Fruit fly (Drosophila melanogaster) whole organism, prepupa: ENCODE measurements around the gene CG14892.

Source experiments
- Blimp-1 ChIP-seq: fragments of 200-800 bp; sonication (Bioruptor generic); optimal IDR thresholded peaks from 3 replicates; lab custom pipeline; 2017; ENCODE audit warnings: missing biosample characterization, missing genetic modification characterization, mild to moderate bottlenecking, moderate library complexity, missing genetic modification reagents
- CG11762 ChIP-seq: fragments of 200-800 bp; sonication (Bioruptor generic); optimal IDR thresholded peaks from 3 replicates; lab custom pipeline; 2016; ENCODE audit warnings: missing biosample characterization, missing genetic modification characterization; ENCODE audit not compliant: insufficient read depth
- CG11902 ChIP-seq: fragments of 200-800 bp; sonication (Bioruptor generic); optimal IDR thresholded peaks from 3 replicates; lab custom pipeline; 2016; ENCODE audit warnings: missing biosample characterization, missing genetic modification characterization
- CG15336 ChIP-seq: fragments of 200-800 bp; sonication (Bioruptor generic); IDR thresholded peaks from 2 replicates; pipeline ENCODE4 v1.3.6; 2022; ENCODE audit warnings: missing biosample characterization, missing genetic modification characterization
- CG1621 ChIP-seq: fragments of 200-800 bp; sonication (Bioruptor generic); optimal IDR thresholded peaks from 3 replicates; lab custom pipeline; 2018; ENCODE audit warnings: missing biosample characterization, mild to moderate bottlenecking, missing genetic modification characterization
- CG32006 ChIP-seq: fragments of 200-800 bp; sonication (Bioruptor generic); optimal IDR thresholded peaks from 3 replicates; lab custom pipeline; 2017; ENCODE audit warnings: missing biosample characterization, mild to moderate bottlenecking, missing genetic modification characterization
- CG34406 ChIP-seq: fragments of 200-800 bp; sonication (Bioruptor generic); optimal IDR thresholded peaks from 3 replicates; lab custom pipeline; 2016; ENCODE audit warnings: missing biosample characterization, missing genetic modification characterization
- CG3919 ChIP-seq: fragments of 200-800 bp; sonication (Bioruptor generic); optimal IDR thresholded peaks from 3 replicates; lab custom pipeline; 2016; ENCODE audit warnings: missing biosample characterization, missing genetic modification characterization
- CG6163 ChIP-seq: fragments of 200-800 bp; sonication (Bioruptor generic); IDR thresholded peaks from 3 replicates; pipeline ENCODE4 v1.3.6; 2022; ENCODE audit warnings: missing biosample characterization, missing genetic modification characterization
- CG6276 ChIP-seq: fragments of 200-800 bp; sonication (Bioruptor generic); optimal IDR thresholded peaks from 2 replicates; lab custom pipeline; 2017; ENCODE audit warnings: missing biosample characterization, mild to moderate bottlenecking, missing genetic modification characterization
- CG6792 ChIP-seq: fragments of 200-800 bp; sonication (Bioruptor generic); optimal IDR thresholded peaks from 3 replicates; lab custom pipeline; 2016; ENCODE audit warnings: missing biosample characterization, missing genetic modification characterization
- CG6808 ChIP-seq: fragments of 200-800 bp; sonication (Bioruptor generic); optimal IDR thresholded peaks from 3 replicates; lab custom pipeline; 2017; ENCODE audit warnings: missing biosample characterization, missing genetic modification characterization, mild to moderate bottlenecking, moderate library complexity, missing genetic modification reagents
- CG7368 ChIP-seq: fragments of 200-800 bp; sonication (Bioruptor generic); optimal IDR thresholded peaks from 3 replicates; lab custom pipeline; 2016; ENCODE audit warnings: missing biosample characterization, missing genetic modification characterization
- CG8119 ChIP-seq: fragments of 200-800 bp; sonication (Bioruptor generic); IDR thresholded peaks from 3 replicates; pipeline ENCODE4 v1.3.6; 2022; ENCODE audit warnings: missing biosample characterization, missing genetic modification characterization
- CG8319 ChIP-seq: fragments of 200-800 bp; sonication (Bioruptor generic); optimal IDR thresholded peaks from 3 replicates; lab custom pipeline; 2016; ENCODE audit warnings: missing biosample characterization, missing genetic modification characterization
- CG8632 ChIP-seq: fragments of 200-800 bp; sonication (Bioruptor generic); optimal IDR thresholded peaks from 3 replicates; lab custom pipeline; 2016; ENCODE audit warnings: missing biosample characterization, missing genetic modification characterization
- Eip75B ChIP-seq: fragments of 200-800 bp; sonication (Bioruptor generic); optimal IDR thresholded peaks from 3 replicates; lab custom pipeline; 2016; ENCODE audit warnings: missing biosample characterization, missing genetic modification characterization
- Eip78C ChIP-seq: fragments of 200-800 bp; sonication (Bioruptor generic); peaks from one replicate; lab custom pipeline; 2016; ENCODE audit warnings: missing biosample characterization, missing genetic modification characterization
- Eip93F ChIP-seq: fragments of 200-800 bp; sonication (Bioruptor generic); optimal IDR thresholded peaks from 2 replicates; lab custom pipeline; 2016; ENCODE audit warnings: missing biosample characterization, mild to moderate bottlenecking, missing genetic modification characterization
- Ets21C ChIP-seq: fragments of 200-800 bp; sonication (Bioruptor generic); optimal IDR thresholded peaks from 3 replicates; lab custom pipeline; 2016; ENCODE audit warnings: missing biosample characterization, missing genetic modification characterization
- Gug ChIP-seq: fragments of 200-800 bp; sonication (Bioruptor generic); IDR thresholded peaks from 2 replicates; pipeline ENCODE4 v1.3.6; 2022; ENCODE audit warnings: missing biosample characterization, missing genetic modification characterization
- Hr38 ChIP-seq: sonication (Bioruptor generic); optimal IDR thresholded peaks from 2 replicates; lab custom pipeline; 2016; ENCODE audit warnings: missing biosample characterization, missing genetic modification characterization
- Hr39 ChIP-seq: fragments of 200-800 bp; sonication (Bioruptor generic); optimal IDR thresholded peaks from 2 replicates; lab custom pipeline; 2016; ENCODE audit warnings: missing biosample characterization, missing genetic modification characterization
- Hr4 ChIP-seq: fragments of 200-800 bp; sonication (Bioruptor generic); optimal IDR thresholded peaks from 3 replicates; lab custom pipeline; 2016; ENCODE audit warnings: missing biosample characterization, missing genetic modification characterization
- Lpt ChIP-seq: fragments of 200-800 bp; sonication (Bioruptor generic); optimal IDR thresholded peaks from 3 replicates; lab custom pipeline; 2016; ENCODE audit warnings: missing biosample characterization, missing genetic modification characterization
- Sox102F ChIP-seq: fragments of 200-800 bp; sonication (Bioruptor generic); optimal IDR thresholded peaks from 2 replicates; lab custom pipeline; 2016; ENCODE audit warnings: missing biosample characterization, mild to moderate bottlenecking, missing genetic modification characterization
- Sox15 ChIP-seq: fragments of 200-800 bp; sonication (Bioruptor generic); optimal IDR thresholded peaks from 3 replicates; lab custom pipeline; 2016; ENCODE audit warnings: missing biosample characterization, missing genetic modification characterization
- acj6 ChIP-seq: fragments of 200-800 bp; sonication (Bioruptor generic); optimal IDR thresholded peaks from 3 replicates; lab custom pipeline; 2016; ENCODE audit warnings: missing biosample characterization, missing genetic modification characterization
- cyc ChIP-seq: fragments of 200-800 bp; sonication (Bioruptor generic); optimal IDR thresholded peaks from 3 replicates; lab custom pipeline; 2016; ENCODE audit warnings: missing biosample characterization, missing genetic modification characterization
- esn ChIP-seq: fragments of 200-800 bp; sonication (Bioruptor generic); optimal IDR thresholded peaks from 2 replicates; lab custom pipeline; 2016; ENCODE audit warnings: missing biosample characterization, mild to moderate bottlenecking, missing genetic modification characterization, moderate library complexity
- fd59A ChIP-seq: fragments of 200-800 bp; sonication (Bioruptor generic); optimal IDR thresholded peaks from 2 replicates; lab custom pipeline; 2017; ENCODE audit warnings: missing biosample characterization, mild to moderate bottlenecking, missing genetic modification characterization, missing genetic modification reagents
- fkh ChIP-seq: fragments of 200-800 bp; sonication (Bioruptor generic); optimal IDR thresholded peaks from 3 replicates; lab custom pipeline; 2017; ENCODE audit warnings: missing biosample characterization, mild to moderate bottlenecking, missing genetic modification characterization, moderate library complexity
- lz ChIP-seq: fragments of 200-800 bp; sonication (Bioruptor generic); optimal IDR thresholded peaks from 3 replicates; lab custom pipeline; 2016; ENCODE audit warnings: missing biosample characterization, missing genetic modification characterization
- net ChIP-seq: fragments of 200-800 bp; sonication (Bioruptor generic); optimal IDR thresholded peaks from 3 replicates; lab custom pipeline; 2016; ENCODE audit warnings: missing biosample characterization, missing genetic modification characterization
- pdm3 ChIP-seq: fragments of 200-800 bp; sonication (Bioruptor generic); optimal IDR thresholded peaks from 3 replicates; lab custom pipeline; 2016; ENCODE audit warnings: missing biosample characterization, missing genetic modification characterization
- salr ChIP-seq, 2 experiments: fragments of 200-800 bp; sonication (Bioruptor generic); optimal IDR thresholded peaks; 3 replicates each; lab custom pipeline; 2016 to 2018; ENCODE audit warnings: missing biosample characterization in 2 of 2, missing genetic modification characterization in 2 of 2, mild to moderate bottlenecking in 1 of 2
- spab ChIP-seq: fragments of 200-800 bp; sonication (Bioruptor generic); optimal IDR thresholded peaks from 2 replicates; lab custom pipeline; 2017; ENCODE audit warnings: missing biosample characterization, mild to moderate bottlenecking, missing genetic modification characterization, missing genetic modification reagents
- svp ChIP-seq: fragments of 200-800 bp; sonication (Bioruptor generic); peaks from one replicate; lab custom pipeline; 2016; ENCODE audit warnings: missing biosample characterization, missing genetic modification characterization

The CG14892 gene

dm6 chr3R:16626899-16627432 lies 32.8 kb downstream of the CG14892 start:
- TF ChIP-seq Hr4: no peak
- TF ChIP-seq fkh: peak; percentile 51

dm6 chr3R:16630564-16630963 lies 36.4 kb downstream of the CG14892 start:
- TF ChIP-seq CG32006 (GFP tag; lab: Kevin White, UChicago) (no peak), CG6808 (GFP tag; lab: Kevin White, UChicago) (no peak), Gug (no peak), CG6163 (GFP tag; lab: Robert Waterston, UW) (no peak), cyc (GFP tag; lab: Kevin White, UChicago) (no peak), svp (no peak), Eip75B (GFP tag; lab: Kevin White, UChicago) (no peak)

dm6 chr3R:16632698-16633097 lies 38.5 kb downstream of the CG14892 start:
- TF ChIP-seq Hr39 (no peak), Blimp-1 (GFP tag; lab: Kevin White, UChicago) (no peak), pdm3 (no peak), CG11762 (no peak), Ets21C (no peak), CG8319 (GFP tag; lab: Kevin White, UChicago) (no peak), CG8119 (GFP tag; lab: Robert Waterston, UW) (no peak), spab (GFP tag; lab: Kevin White, UChicago) (no peak), esn (GFP tag; lab: Kevin White, UChicago) (no peak), Lpt (no peak), net (GFP tag; lab: Kevin White, UChicago) (no peak), Eip93F (GFP tag; lab: Kevin White, UChicago) (no peak), lz (GFP tag; lab: Kevin White, UChicago) (no peak), CG6276 (GFP tag; lab: Kevin White, UChicago) (no peak), Eip78C (GFP tag; lab: Kevin White, UChicago) (no peak), Sox15 (GFP tag; lab: Kevin White, UChicago) (no peak)

- no peak for TF ChIP-seq CG3919 (GFP tag; lab: Kevin White, UChicago)
- no peak for TF ChIP-seq salr (GFP tag; optimal IDR thresholded peaks at IDR 0.05; lab: Kevin White, UChicago)
- no peak for TF ChIP-seq CG11902 (GFP tag; lab: Kevin White, UChicago)
- TF ChIP-seq CG7368 (GFP tag; lab: Kevin White, UChicago): no peak
- no peak for TF ChIP-seq pdm3
- no peak for TF ChIP-seq acj6 (GFP tag; lab: Kevin White, UChicago)
- no peak for TF ChIP-seq esn (GFP tag; lab: Kevin White, UChicago)
- no peak for TF ChIP-seq Hr38 (GFP tag; lab: Kevin White, UChicago)
- TF ChIP-seq CG6792 (GFP tag; lab: Kevin White, UChicago): no peak
- TF ChIP-seq CG8632: no peak
- TF ChIP-seq CG6808 (GFP tag; lab: Kevin White, UChicago): no peak
- TF ChIP-seq CG34406: no peak
- TF ChIP-seq Gug: no peak
- TF ChIP-seq CG1621: no peak
- no peak for TF ChIP-seq CG15336 (GFP tag; lab: Robert Waterston, UW)
- no peak for TF ChIP-seq fd59A (GFP tag; lab: Kevin White, UChicago)
- no peak for TF ChIP-seq CG32006 (GFP tag; lab: Kevin White, UChicago)
- no peak for TF ChIP-seq Sox102F
- TF ChIP-seq Eip78C (GFP tag; lab: Kevin White, UChicago): no peak
These were observed 45.8 kb downstream of the CG14892 start, which contains the start of gene nonA-l for dm6 chr3R:16640005-16640408. TSS of gene nonA-l (plus strand) at chr3R:16640205.
